Worm (Caenorhabditis elegans): ENCODE results near the gene F35C11.6.

DNA sequence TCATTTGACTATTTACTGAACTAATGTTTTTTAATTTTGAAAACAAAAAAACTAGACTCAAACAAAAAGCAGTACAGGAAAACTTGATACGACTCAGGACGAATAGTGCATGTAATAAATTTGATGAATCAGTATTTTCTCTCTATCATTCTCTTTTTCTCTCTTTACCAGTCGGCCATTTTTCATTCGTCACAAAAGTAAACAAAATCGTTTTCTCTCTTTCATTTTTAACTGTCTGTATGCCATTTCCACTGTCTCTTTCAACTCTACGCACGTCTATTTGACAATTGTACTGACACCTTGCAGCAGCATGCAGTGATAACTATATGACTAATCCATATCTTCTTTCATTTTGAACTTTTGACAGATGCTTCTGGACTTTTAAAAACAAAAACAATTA lies 10.2 kb downstream of the F35C11.6 start, which contains the start of the genes F35C11.2 and F35C11.4:
- TF ChIP-seq B0261.1 (tag; optimal IDR thresholded peaks at IDR 0.05) (no peak), nhr-27 (tag; optimal IDR thresholded peaks at IDR 0.05) (no peak), dpl-1 (GFP tag; optimal IDR thresholded peaks at IDR 0.05) (no peak), cebp-1 (GFP tag; IDR thresholded peaks at IDR 0.05) (no peak), cebp-1 (tag; optimal IDR thresholded peaks at IDR 0.05) (no peak)

Measured in whole organism, young adult.